Fruit fly (Drosophila melanogaster) Kc167 (cell line): ENCODE results near the gene CG13733.

Experiments used
- Myc ChIP-seq: fragments of >200 bp; optimal IDR thresholded peaks from 2 replicates; lab custom pipeline; 2017; ENCODE audit warnings: missing external identifiers
- Sin3A ChIP-seq: fragments of >200 bp; optimal IDR thresholded peaks from 2 replicates; lab custom pipeline; 2018; ENCODE audit warnings: missing external identifiers
- h ChIP-seq: fragments of >200 bp; optimal IDR thresholded peaks from 3 replicates; lab custom pipeline; 2018; ENCODE audit warnings: missing external identifiers
- insv ChIP-seq: fragments of >200 bp; optimal IDR thresholded peaks from 3 replicates; lab custom pipeline; 2018; ENCODE audit warnings: missing external identifiers
- psq ChIP-seq: fragments of >200 bp; optimal IDR thresholded peaks from 2 replicates; lab custom pipeline; 2017; ENCODE audit warnings: missing external identifiers

DNA sequence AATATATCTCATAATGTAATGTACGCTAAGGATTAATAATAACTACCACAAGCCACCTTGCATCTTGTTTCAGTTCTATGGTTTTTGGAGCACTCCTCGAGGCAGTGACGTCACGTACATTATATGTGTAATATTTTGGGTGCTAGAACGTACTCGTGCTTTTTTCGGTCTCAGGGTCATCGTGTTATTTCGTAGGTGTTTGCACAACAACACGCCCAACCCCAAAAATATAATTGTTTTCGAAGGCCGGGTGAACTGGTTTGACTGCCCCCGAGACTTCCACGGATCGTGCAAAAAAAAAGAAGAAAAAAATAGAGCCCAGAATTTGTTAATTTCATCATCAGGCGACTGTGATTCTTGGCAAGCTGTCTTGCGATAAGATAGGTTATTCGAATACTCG is 2.2 kb downstream of the CG13733 start:
- TF ChIP-seq Myc (no peak), insv (no peak), psq (lab: Kevin White, UChicago) (no peak), Sin3A (lab: Kevin White, UChicago) (no peak), h (lab: Kevin White, UChicago) (no peak)
